Fruit fly (Drosophila melanogaster) whole organism, prepupa: Measurements from ENCODE around the gene Mst36Fb.
A peak's percentile ranks its signal among the peaks of the same experiment; 100 is the strongest.

Source experiments
- Blimp-1 ChIP-seq: fragments of 200-800 bp; sonication (Bioruptor generic); optimal IDR thresholded peaks from 3 replicates; lab custom pipeline; 2017; ENCODE audit warnings: missing biosample characterization, missing genetic modification characterization, mild to moderate bottlenecking, moderate library complexity, missing genetic modification reagents
- CG10669 ChIP-seq: fragments of 200-800 bp; sonication (Bioruptor generic); optimal IDR thresholded peaks from 3 replicates; lab custom pipeline; 2018; ENCODE audit warnings: missing biosample characterization, mild to moderate bottlenecking, missing genetic modification characterization, moderate library complexity
- CG11902 ChIP-seq: fragments of 200-800 bp; sonication (Bioruptor generic); optimal IDR thresholded peaks from 3 replicates; lab custom pipeline; 2016; ENCODE audit warnings: missing biosample characterization, missing genetic modification characterization
- CG15336 ChIP-seq: fragments of 200-800 bp; sonication (Bioruptor generic); IDR thresholded peaks from 2 replicates; pipeline ENCODE4 v1.3.6; 2022; ENCODE audit warnings: missing biosample characterization, missing genetic modification characterization
- CG1621 ChIP-seq: fragments of 200-800 bp; sonication (Bioruptor generic); optimal IDR thresholded peaks from 3 replicates; lab custom pipeline; 2018; ENCODE audit warnings: missing biosample characterization, mild to moderate bottlenecking, missing genetic modification characterization
- CG3032 ChIP-seq: fragments of 200-800 bp; optimal IDR thresholded peaks from 2 replicates; lab custom pipeline; 2019; ENCODE audit warnings: missing biosample characterization, mild to moderate bottlenecking, missing genetic modification characterization, moderate library complexity
- CG31627 ChIP-seq: fragments of 200-800 bp; sonication (Bioruptor generic); optimal IDR thresholded peaks from 3 replicates; lab custom pipeline; 2016; ENCODE audit warnings: missing biosample characterization, missing genetic modification characterization
- CG32006 ChIP-seq: fragments of 200-800 bp; sonication (Bioruptor generic); optimal IDR thresholded peaks from 3 replicates; lab custom pipeline; 2017; ENCODE audit warnings: missing biosample characterization, mild to moderate bottlenecking, missing genetic modification characterization
- CG34406 ChIP-seq: fragments of 200-800 bp; sonication (Bioruptor generic); optimal IDR thresholded peaks from 3 replicates; lab custom pipeline; 2016; ENCODE audit warnings: missing biosample characterization, missing genetic modification characterization
- CG3919 ChIP-seq: fragments of 200-800 bp; sonication (Bioruptor generic); optimal IDR thresholded peaks from 3 replicates; lab custom pipeline; 2016; ENCODE audit warnings: missing biosample characterization, missing genetic modification characterization
- CG4318 ChIP-seq: fragments of 200-800 bp; sonication (Bioruptor generic); optimal IDR thresholded peaks from 3 replicates; lab custom pipeline; 2017; ENCODE audit warnings: missing biosample characterization, mild to moderate bottlenecking, missing genetic modification characterization
- CG6163 ChIP-seq: fragments of 200-800 bp; sonication (Bioruptor generic); IDR thresholded peaks from 3 replicates; pipeline ENCODE4 v1.3.6; 2022; ENCODE audit warnings: missing biosample characterization, missing genetic modification characterization
- CG6276 ChIP-seq: fragments of 200-800 bp; sonication (Bioruptor generic); optimal IDR thresholded peaks from 2 replicates; lab custom pipeline; 2017; ENCODE audit warnings: missing biosample characterization, mild to moderate bottlenecking, missing genetic modification characterization
- CG6808 ChIP-seq: fragments of 200-800 bp; sonication (Bioruptor generic); optimal IDR thresholded peaks from 3 replicates; lab custom pipeline; 2017; ENCODE audit warnings: missing biosample characterization, missing genetic modification characterization, mild to moderate bottlenecking, moderate library complexity, missing genetic modification reagents
- CG6854 ChIP-seq: fragments of 200-800 bp; sonication (Bioruptor generic); optimal IDR thresholded peaks from 2 replicates; lab custom pipeline; 2017; ENCODE audit warnings: missing biosample characterization, mild to moderate bottlenecking, missing genetic modification characterization
- CG8119 ChIP-seq: fragments of 200-800 bp; sonication (Bioruptor generic); IDR thresholded peaks from 3 replicates; pipeline ENCODE4 v1.3.6; 2022; ENCODE audit warnings: missing biosample characterization, missing genetic modification characterization
- CG8632 ChIP-seq: fragments of 200-800 bp; sonication (Bioruptor generic); optimal IDR thresholded peaks from 3 replicates; lab custom pipeline; 2016; ENCODE audit warnings: missing biosample characterization, missing genetic modification characterization
- Eip75B ChIP-seq: fragments of 200-800 bp; sonication (Bioruptor generic); optimal IDR thresholded peaks from 3 replicates; lab custom pipeline; 2016; ENCODE audit warnings: missing biosample characterization, missing genetic modification characterization
- Eip78C ChIP-seq: fragments of 200-800 bp; sonication (Bioruptor generic); peaks from one replicate; lab custom pipeline; 2016; ENCODE audit warnings: missing biosample characterization, missing genetic modification characterization
- Eip93F ChIP-seq: fragments of 200-800 bp; sonication (Bioruptor generic); optimal IDR thresholded peaks from 2 replicates; lab custom pipeline; 2016; ENCODE audit warnings: missing biosample characterization, mild to moderate bottlenecking, missing genetic modification characterization
- Ets96B ChIP-seq: fragments of 200-800 bp; optimal IDR thresholded peaks from 2 replicates; lab custom pipeline; 2019; ENCODE audit warnings: missing biosample characterization, mild to moderate bottlenecking, missing genetic modification characterization, moderate library complexity
- Hr38 ChIP-seq: sonication (Bioruptor generic); optimal IDR thresholded peaks from 2 replicates; lab custom pipeline; 2016; ENCODE audit warnings: missing biosample characterization, missing genetic modification characterization
- Hr39 ChIP-seq: fragments of 200-800 bp; sonication (Bioruptor generic); optimal IDR thresholded peaks from 2 replicates; lab custom pipeline; 2016; ENCODE audit warnings: missing biosample characterization, missing genetic modification characterization
- Lpt ChIP-seq: fragments of 200-800 bp; sonication (Bioruptor generic); optimal IDR thresholded peaks from 3 replicates; lab custom pipeline; 2016; ENCODE audit warnings: missing biosample characterization, missing genetic modification characterization
- Met ChIP-seq: fragments of 200-800 bp; sonication (Bioruptor generic); optimal IDR thresholded peaks from 3 replicates; lab custom pipeline; 2016; ENCODE audit warnings: missing biosample characterization, missing genetic modification characterization
- OdsH ChIP-seq: fragments of 200-800 bp; sonication (Bioruptor generic); optimal IDR thresholded peaks from 3 replicates; lab custom pipeline; 2016; ENCODE audit warnings: missing biosample characterization, missing genetic modification characterization
- Smox ChIP-seq: fragments of 200-800 bp; sonication (Bioruptor generic); optimal IDR thresholded peaks from 3 replicates; lab custom pipeline; 2016; ENCODE audit warnings: missing biosample characterization, missing genetic modification characterization
- Sox15 ChIP-seq: fragments of 200-800 bp; sonication (Bioruptor generic); optimal IDR thresholded peaks from 3 replicates; lab custom pipeline; 2016; ENCODE audit warnings: missing biosample characterization, missing genetic modification characterization
- achi ChIP-seq: fragments of 200-800 bp; sonication (Bioruptor generic); optimal IDR thresholded peaks from 3 replicates; lab custom pipeline; 2016; ENCODE audit warnings: missing biosample characterization, missing genetic modification characterization
- cyc ChIP-seq: fragments of 200-800 bp; sonication (Bioruptor generic); optimal IDR thresholded peaks from 3 replicates; lab custom pipeline; 2016; ENCODE audit warnings: missing biosample characterization, missing genetic modification characterization
- dac ChIP-seq: fragments of 200-800 bp; sonication (Bioruptor generic); optimal IDR thresholded peaks from 2 replicates; lab custom pipeline; 2017; ENCODE audit warnings: missing biosample characterization, mild to moderate bottlenecking, missing genetic modification characterization
- dsx ChIP-seq: fragments of 200-800 bp; optimal IDR thresholded peaks from 3 replicates; lab custom pipeline; 2019; ENCODE audit warnings: missing biosample characterization, mild to moderate bottlenecking, missing genetic modification characterization, moderate library complexity; ENCODE audit not compliant: poor library complexity, severe bottlenecking
- esn ChIP-seq: fragments of 200-800 bp; sonication (Bioruptor generic); optimal IDR thresholded peaks from 2 replicates; lab custom pipeline; 2016; ENCODE audit warnings: missing biosample characterization, mild to moderate bottlenecking, missing genetic modification characterization, moderate library complexity
- fkh ChIP-seq: fragments of 200-800 bp; sonication (Bioruptor generic); optimal IDR thresholded peaks from 3 replicates; lab custom pipeline; 2017; ENCODE audit warnings: missing biosample characterization, mild to moderate bottlenecking, missing genetic modification characterization, moderate library complexity
- lz ChIP-seq: fragments of 200-800 bp; sonication (Bioruptor generic); optimal IDR thresholded peaks from 3 replicates; lab custom pipeline; 2016; ENCODE audit warnings: missing biosample characterization, missing genetic modification characterization
- pdm3 ChIP-seq: fragments of 200-800 bp; sonication (Bioruptor generic); optimal IDR thresholded peaks from 3 replicates; lab custom pipeline; 2016; ENCODE audit warnings: missing biosample characterization, missing genetic modification characterization
- spab ChIP-seq: fragments of 200-800 bp; sonication (Bioruptor generic); optimal IDR thresholded peaks from 2 replicates; lab custom pipeline; 2017; ENCODE audit warnings: missing biosample characterization, mild to moderate bottlenecking, missing genetic modification characterization, missing genetic modification reagents
- ss ChIP-seq, 2 experiments: fragments of 200-800 bp; sonication (Bioruptor generic); optimal IDR thresholded peaks; 2 replicates in 1 of 2; 3 replicates in 1 of 2; lab custom pipeline; 2017 to 2018; ENCODE audit warnings: mild to moderate bottlenecking in 2 of 2, missing biosample characterization in 2 of 2, missing genetic modification characterization in 2 of 2, moderate library complexity in 1 of 2
- svp ChIP-seq: fragments of 200-800 bp; sonication (Bioruptor generic); peaks from one replicate; lab custom pipeline; 2016; ENCODE audit warnings: missing biosample characterization, missing genetic modification characterization
- vri ChIP-seq: fragments of 200-800 bp; sonication (Bioruptor generic); optimal IDR thresholded peaks from 3 replicates; lab custom pipeline; 2016; ENCODE audit warnings: missing biosample characterization, mild to moderate bottlenecking, missing genetic modification characterization

The Mst36Fb gene

DNA sequence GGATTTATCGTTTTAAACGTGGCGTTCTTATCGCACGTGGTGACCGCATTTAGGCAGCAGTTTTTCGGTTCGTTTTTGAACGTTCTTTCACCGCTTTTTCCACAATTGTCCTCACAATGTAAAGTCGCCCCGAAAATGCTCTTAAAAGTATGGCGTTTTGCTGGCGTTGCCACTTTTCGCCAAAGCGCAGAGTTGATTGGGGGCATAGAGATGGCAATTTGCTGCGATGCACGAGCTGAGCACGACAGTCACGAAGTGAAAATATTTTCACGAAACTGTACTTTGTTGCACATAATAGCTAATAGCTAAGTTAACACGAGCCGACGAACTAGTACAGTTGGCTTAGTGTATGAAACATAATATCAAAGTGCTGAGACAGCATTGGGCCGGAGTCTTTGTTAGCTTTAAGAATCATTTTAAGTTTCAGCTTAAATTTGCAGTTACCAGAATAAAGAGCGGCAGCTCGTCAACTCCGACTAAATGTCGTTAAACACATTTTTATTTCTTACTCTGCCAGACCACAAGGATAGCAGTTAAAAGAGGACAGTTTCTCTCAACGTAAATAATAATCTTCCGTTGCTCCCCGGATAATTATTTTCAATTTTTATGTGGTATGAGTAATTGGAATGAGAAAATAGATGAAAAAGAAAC lies 13.9 kb upstream of the Mst36Fb start, which contains the start of gene msl-1 (continued):
- no peak for TF ChIP-seq CG10669
- TF ChIP-seq CG6276 (GFP tag; lab: Kevin White, UChicago): no peak
- TF ChIP-seq Sox15: no peak
- TF ChIP-seq spab (GFP tag; lab: Kevin White, UChicago): no peak
- TF ChIP-seq Eip78C (GFP tag; lab: Kevin White, UChicago): no peak
- TF ChIP-seq fkh (GFP tag; lab: Kevin White, UChicago): no peak
- no peak for TF ChIP-seq Smox (GFP tag; lab: Kevin White, UChicago)
- no peak for TF ChIP-seq vri (GFP tag; lab: Kevin White, UChicago)
- TF ChIP-seq CG15336: no peak
- TF ChIP-seq lz: peak; percentile 40
- TF ChIP-seq dsx (GFP tag; lab: Kevin White, UChicago): peak; percentile 73
- TF ChIP-seq, all 60 proteins: peak for 8

DNA sequence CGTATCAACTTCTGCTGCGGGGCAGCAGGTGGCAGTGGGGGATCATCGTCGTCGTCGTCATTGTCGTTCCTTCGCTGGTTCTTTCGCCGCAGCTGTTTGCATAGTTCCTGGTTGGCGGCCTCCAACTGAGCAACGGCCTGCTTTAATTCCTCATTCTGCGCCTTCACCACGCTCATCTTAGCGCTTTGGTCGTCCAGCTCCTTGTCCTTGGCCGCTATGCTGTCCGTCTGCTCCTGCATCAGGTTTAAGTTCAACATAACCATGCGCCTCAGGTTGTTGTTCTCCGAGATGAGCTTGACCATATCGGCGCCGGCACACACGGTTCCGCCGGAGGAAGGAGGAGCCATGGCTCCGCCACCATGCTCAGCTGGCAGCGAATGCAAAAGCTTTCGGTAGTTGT lies 12.9 kb upstream of the Mst36Fb start:
- no peak for TF ChIP-seq Smox (GFP tag; lab: Kevin White, UChicago)
- TF ChIP-seq dac (GFP tag; lab: Kevin White, UChicago): no peak
- TF ChIP-seq ss (GFP tag; optimal IDR thresholded peaks at IDR 0.05; lab: Kevin White, UChicago): no peak
- no peak for TF ChIP-seq svp (GFP tag; lab: Kevin White, UChicago)
- no peak for TF ChIP-seq CG6163
- no peak for TF ChIP-seq Ets96B (tag; lab: Kevin White, UChicago)
- no peak for TF ChIP-seq Blimp-1 (GFP tag; lab: Kevin White, UChicago)
- TF ChIP-seq Sox15: no peak
- no peak for TF ChIP-seq Eip75B (GFP tag; lab: Kevin White, UChicago)
- TF ChIP-seq Hr38 (GFP tag; lab: Kevin White, UChicago): no peak
- no peak for TF ChIP-seq OdsH
- no peak for TF ChIP-seq CG3919 (GFP tag; lab: Kevin White, UChicago)
- no peak for TF ChIP-seq CG11902 (GFP tag; lab: Kevin White, UChicago)
- TF ChIP-seq CG6854: no peak
- no peak for TF ChIP-seq Hr39 (GFP tag; lab: Kevin White, UChicago)
- TF ChIP-seq CG32006 (GFP tag; lab: Kevin White, UChicago): no peak
- TF ChIP-seq CG6808 (GFP tag; lab: Kevin White, UChicago): no peak

DNA sequence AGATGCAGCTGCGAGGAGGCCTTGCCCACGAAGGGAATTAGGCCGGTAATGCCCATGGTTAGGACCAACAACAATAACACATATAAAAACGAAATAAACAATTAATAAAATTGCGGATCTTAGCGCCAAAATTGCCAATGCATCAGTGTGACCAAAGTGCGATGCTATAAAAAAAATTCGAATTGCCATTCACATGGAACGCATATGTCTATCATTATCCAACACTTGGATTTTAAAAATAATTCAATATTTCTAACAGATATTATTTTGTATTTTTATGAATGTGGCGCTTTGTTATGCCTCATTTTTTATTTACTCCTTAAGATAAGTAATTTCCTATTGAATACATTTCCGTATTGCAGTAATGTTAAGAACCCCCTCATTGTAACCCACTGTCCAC lies 7.0 kb upstream of the Mst36Fb start, which contains the start of gene tos:
Gene tos (minus strand): TSS at position 173 of the 400 bp plus-strand sequence.
- no peak for TF ChIP-seq CG1621
- no peak for TF ChIP-seq CG34406
- no peak for TF ChIP-seq CG8119 (GFP tag; lab: Robert Waterston, UW)
- TF ChIP-seq CG4318 (GFP tag; lab: Kevin White, UChicago): no peak
- peak; percentile 32 for TF ChIP-seq esn

DNA sequence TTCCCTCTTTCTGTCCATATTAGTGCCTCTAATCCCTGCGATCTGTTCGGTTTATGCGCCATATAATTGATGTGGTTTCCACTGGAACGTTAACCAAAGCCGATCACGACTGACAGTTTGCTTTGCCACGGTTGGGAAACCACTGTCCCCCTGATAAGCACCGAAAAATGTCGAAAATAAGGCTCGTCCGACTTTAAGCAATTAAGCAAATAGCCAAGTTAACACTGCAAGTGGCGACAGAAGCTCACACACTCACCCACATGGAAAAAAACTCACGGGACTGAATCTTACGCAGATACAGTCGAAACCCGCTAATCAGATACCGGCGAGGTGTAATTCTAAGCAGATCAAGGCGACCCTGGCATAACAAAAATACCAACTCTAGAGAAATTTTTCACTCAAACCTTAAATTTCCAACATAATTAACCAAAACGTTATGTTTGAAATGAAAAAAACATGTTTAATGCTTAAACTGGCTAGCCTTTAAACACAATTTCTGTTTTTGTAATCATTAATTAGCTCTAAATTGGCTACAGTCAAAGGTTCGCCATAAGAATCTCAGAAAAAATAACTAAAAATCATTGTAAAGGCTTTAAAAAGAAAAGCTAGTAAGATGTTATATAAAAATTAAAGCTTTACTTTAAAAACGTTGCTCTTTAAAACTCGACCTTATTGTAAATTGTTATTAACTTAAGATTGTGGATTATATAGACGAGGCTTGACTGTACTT lies 3.2 kb upstream of the Mst36Fb start:
- TF ChIP-seq esn: peak; percentile 79
- TF ChIP-seq Eip93F (GFP tag; lab: Kevin White, UChicago): peak; percentile 21
- TF ChIP-seq CG8632 (GFP tag; lab: Kevin White, UChicago): peak; percentile 39
- TF ChIP-seq CG6276 (GFP tag; lab: Kevin White, UChicago): no peak
- no peak for TF ChIP-seq pdm3 (GFP tag; lab: Kevin White, UChicago)
- TF ChIP-seq achi (GFP tag; lab: Kevin White, UChicago): no peak
- TF ChIP-seq CG31627 (GFP tag; lab: Kevin White, UChicago): peak; percentile 67
- peak; percentile 20 for TF ChIP-seq CG11902 (GFP tag; lab: Kevin White, UChicago)
- no peak for TF ChIP-seq CG8119 (GFP tag; lab: Robert Waterston, UW)
- TF ChIP-seq cyc: peak; percentile 19
- no peak for TF ChIP-seq Lpt (GFP tag; lab: Kevin White, UChicago)
- TF ChIP-seq Met (GFP tag; lab: Kevin White, UChicago): no peak
- TF ChIP-seq Sox15: peak; percentile 35
- TF ChIP-seq CG32006 (GFP tag; lab: Kevin White, UChicago): no peak
- peak; percentile 80 for TF ChIP-seq Eip78C (GFP tag; lab: Kevin White, UChicago)
- peak; percentile 16 for TF ChIP-seq CG3032 (tag; lab: Kevin White, UChicago)
- TF ChIP-seq Ets96B (tag; lab: Kevin White, UChicago): no peak
- peak; percentile 54 for TF ChIP-seq lz
- TF ChIP-seq svp (GFP tag; lab: Kevin White, UChicago): peak; percentile 82
